Fruit fly (Drosophila melanogaster) whole organism, prepupa: ENCODE data around the gene mbo.
A peak's percentile ranks its signal among the peaks of the same experiment; 100 is the strongest.

Experiments used
- Blimp-1 ChIP-seq: fragments of 200-800 bp; sonication (Bioruptor generic); optimal IDR thresholded peaks from 3 replicates; lab custom pipeline; 2017; ENCODE audit warnings: missing biosample characterization, missing genetic modification characterization, mild to moderate bottlenecking, moderate library complexity, missing genetic modification reagents
- CG10631 ChIP-seq: fragments of 200-800 bp; sonication (Bioruptor generic); optimal IDR thresholded peaks from 2 replicates; lab custom pipeline; 2016; ENCODE audit warnings: missing biosample characterization, missing genetic modification characterization
- CG10669 ChIP-seq: fragments of 200-800 bp; sonication (Bioruptor generic); optimal IDR thresholded peaks from 3 replicates; lab custom pipeline; 2018; ENCODE audit warnings: missing biosample characterization, mild to moderate bottlenecking, missing genetic modification characterization, moderate library complexity
- CG15336 ChIP-seq: fragments of 200-800 bp; sonication (Bioruptor generic); IDR thresholded peaks from 2 replicates; pipeline ENCODE4 v1.3.6; 2022; ENCODE audit warnings: missing biosample characterization, missing genetic modification characterization
- CG1621 ChIP-seq: fragments of 200-800 bp; sonication (Bioruptor generic); optimal IDR thresholded peaks from 3 replicates; lab custom pipeline; 2018; ENCODE audit warnings: missing biosample characterization, mild to moderate bottlenecking, missing genetic modification characterization
- CG32006 ChIP-seq: fragments of 200-800 bp; sonication (Bioruptor generic); optimal IDR thresholded peaks from 3 replicates; lab custom pipeline; 2017; ENCODE audit warnings: missing biosample characterization, mild to moderate bottlenecking, missing genetic modification characterization
- CG34406 ChIP-seq: fragments of 200-800 bp; sonication (Bioruptor generic); optimal IDR thresholded peaks from 3 replicates; lab custom pipeline; 2016; ENCODE audit warnings: missing biosample characterization, missing genetic modification characterization
- CG3919 ChIP-seq: fragments of 200-800 bp; sonication (Bioruptor generic); optimal IDR thresholded peaks from 3 replicates; lab custom pipeline; 2016; ENCODE audit warnings: missing biosample characterization, missing genetic modification characterization
- CG6163 ChIP-seq: fragments of 200-800 bp; sonication (Bioruptor generic); IDR thresholded peaks from 3 replicates; pipeline ENCODE4 v1.3.6; 2022; ENCODE audit warnings: missing biosample characterization, missing genetic modification characterization
- CG6808 ChIP-seq: fragments of 200-800 bp; sonication (Bioruptor generic); optimal IDR thresholded peaks from 3 replicates; lab custom pipeline; 2017; ENCODE audit warnings: missing biosample characterization, missing genetic modification characterization, mild to moderate bottlenecking, moderate library complexity, missing genetic modification reagents
- CG7368 ChIP-seq: fragments of 200-800 bp; sonication (Bioruptor generic); optimal IDR thresholded peaks from 3 replicates; lab custom pipeline; 2016; ENCODE audit warnings: missing biosample characterization, missing genetic modification characterization
- CG8119 ChIP-seq: fragments of 200-800 bp; sonication (Bioruptor generic); IDR thresholded peaks from 3 replicates; pipeline ENCODE4 v1.3.6; 2022; ENCODE audit warnings: missing biosample characterization, missing genetic modification characterization
- CG8319 ChIP-seq: fragments of 200-800 bp; sonication (Bioruptor generic); optimal IDR thresholded peaks from 3 replicates; lab custom pipeline; 2016; ENCODE audit warnings: missing biosample characterization, missing genetic modification characterization
- Eip75B ChIP-seq: fragments of 200-800 bp; sonication (Bioruptor generic); optimal IDR thresholded peaks from 3 replicates; lab custom pipeline; 2016; ENCODE audit warnings: missing biosample characterization, missing genetic modification characterization
- Eip78C ChIP-seq: fragments of 200-800 bp; sonication (Bioruptor generic); peaks from one replicate; lab custom pipeline; 2016; ENCODE audit warnings: missing biosample characterization, missing genetic modification characterization
- Eip93F ChIP-seq: fragments of 200-800 bp; sonication (Bioruptor generic); optimal IDR thresholded peaks from 2 replicates; lab custom pipeline; 2016; ENCODE audit warnings: missing biosample characterization, mild to moderate bottlenecking, missing genetic modification characterization
- Ets21C ChIP-seq: fragments of 200-800 bp; sonication (Bioruptor generic); optimal IDR thresholded peaks from 3 replicates; lab custom pipeline; 2016; ENCODE audit warnings: missing biosample characterization, missing genetic modification characterization
- Ets96B ChIP-seq: fragments of 200-800 bp; optimal IDR thresholded peaks from 2 replicates; lab custom pipeline; 2019; ENCODE audit warnings: missing biosample characterization, mild to moderate bottlenecking, missing genetic modification characterization, moderate library complexity
- Gug ChIP-seq: fragments of 200-800 bp; sonication (Bioruptor generic); IDR thresholded peaks from 2 replicates; pipeline ENCODE4 v1.3.6; 2022; ENCODE audit warnings: missing biosample characterization, missing genetic modification characterization
- Hr39 ChIP-seq: fragments of 200-800 bp; sonication (Bioruptor generic); optimal IDR thresholded peaks from 2 replicates; lab custom pipeline; 2016; ENCODE audit warnings: missing biosample characterization, missing genetic modification characterization
- Hr4 ChIP-seq: fragments of 200-800 bp; sonication (Bioruptor generic); optimal IDR thresholded peaks from 3 replicates; lab custom pipeline; 2016; ENCODE audit warnings: missing biosample characterization, missing genetic modification characterization
- Met ChIP-seq: fragments of 200-800 bp; sonication (Bioruptor generic); optimal IDR thresholded peaks from 3 replicates; lab custom pipeline; 2016; ENCODE audit warnings: missing biosample characterization, missing genetic modification characterization
- Sox102F ChIP-seq: fragments of 200-800 bp; sonication (Bioruptor generic); optimal IDR thresholded peaks from 2 replicates; lab custom pipeline; 2016; ENCODE audit warnings: missing biosample characterization, mild to moderate bottlenecking, missing genetic modification characterization
- Sox15 ChIP-seq: fragments of 200-800 bp; sonication (Bioruptor generic); optimal IDR thresholded peaks from 3 replicates; lab custom pipeline; 2016; ENCODE audit warnings: missing biosample characterization, missing genetic modification characterization
- achi ChIP-seq: fragments of 200-800 bp; sonication (Bioruptor generic); optimal IDR thresholded peaks from 3 replicates; lab custom pipeline; 2016; ENCODE audit warnings: missing biosample characterization, missing genetic modification characterization
- dsx ChIP-seq: fragments of 200-800 bp; optimal IDR thresholded peaks from 3 replicates; lab custom pipeline; 2019; ENCODE audit warnings: missing biosample characterization, mild to moderate bottlenecking, missing genetic modification characterization, moderate library complexity; ENCODE audit not compliant: poor library complexity, severe bottlenecking
- eg ChIP-seq: fragments of 200-800 bp; sonication (Bioruptor generic); IDR thresholded peaks from 3 replicates; pipeline ENCODE4 v1.3.6; 2022; ENCODE audit warnings: missing biosample characterization, missing genetic modification characterization
- net ChIP-seq: fragments of 200-800 bp; sonication (Bioruptor generic); optimal IDR thresholded peaks from 3 replicates; lab custom pipeline; 2016; ENCODE audit warnings: missing biosample characterization, missing genetic modification characterization
- pdm3 ChIP-seq: fragments of 200-800 bp; sonication (Bioruptor generic); optimal IDR thresholded peaks from 3 replicates; lab custom pipeline; 2016; ENCODE audit warnings: missing biosample characterization, missing genetic modification characterization
- salr ChIP-seq, 2 experiments: fragments of 200-800 bp; sonication (Bioruptor generic); optimal IDR thresholded peaks; 3 replicates each; lab custom pipeline; 2016 to 2018; ENCODE audit warnings: missing biosample characterization in 2 of 2, missing genetic modification characterization in 2 of 2, mild to moderate bottlenecking in 1 of 2
- svp ChIP-seq: fragments of 200-800 bp; sonication (Bioruptor generic); peaks from one replicate; lab custom pipeline; 2016; ENCODE audit warnings: missing biosample characterization, missing genetic modification characterization

Gene mbo

dm6 chr3R:12697571-12698039 is 18.8 kb upstream of the mbo start (continued):
- TF ChIP-seq Eip75B (no peak), CG32006 (no peak), dsx (GFP tag; lab: Kevin White, UChicago) (no peak), Ets21C (GFP tag; lab: Kevin White, UChicago) (no peak)

- TF ChIP-seq CG6163 (GFP tag; lab: Robert Waterston, UW) (no peak), CG10631 (GFP tag; lab: Kevin White, UChicago) (no peak), svp (peak; percentile 53), Eip93F (GFP tag; lab: Kevin White, UChicago) (no peak)
- TF ChIP-seq, all 60 proteins: peak for 1
These were observed 18.2 kb upstream of the mbo start, which contains the start of gene Past1 for dm6 chr3R:12697022-12697421. Past1 (plus strand) TSS chr3R:12697322.

dm6 chr3R:12694742-12695141 is 15.9 kb upstream of the mbo start, which contains the start of the genes CG14391 and NijC:
CG14391 (minus strand) TSS chr3R:12694842.
NijC (plus strand) TSS chr3R:12695129.
- TF ChIP-seq CG6808 (GFP tag; lab: Kevin White, UChicago) (no peak), Sox102F (GFP tag; lab: Kevin White, UChicago) (no peak), achi (GFP tag; lab: Kevin White, UChicago) (no peak), CG8319 (GFP tag; lab: Kevin White, UChicago) (no peak), CG7368 (no peak), CG3919 (no peak), Eip78C (GFP tag; lab: Kevin White, UChicago) (no peak), Hr4 (GFP tag; lab: Kevin White, UChicago) (no peak), pdm3 (GFP tag; lab: Kevin White, UChicago) (no peak), Gug (GFP tag; lab: Robert Waterston, UW) (no peak), CG8119 (no peak), eg (GFP tag; lab: Robert Waterston, UW) (no peak)

- TF ChIP-seq Hr39 (GFP tag; lab: Kevin White, UChicago) = no peak
- TF ChIP-seq CG32006 = no peak
- TF ChIP-seq salr (GFP tag; optimal IDR thresholded peaks at IDR 0.05; lab: Kevin White, UChicago) = no peak
- no peak for TF ChIP-seq CG7368
- no peak for TF ChIP-seq net (GFP tag; lab: Kevin White, UChicago)
- TF ChIP-seq CG1621 (tag; lab: Kevin White, UChicago) = no peak
- TF ChIP-seq CG10631 (GFP tag; lab: Kevin White, UChicago) = no peak
- TF ChIP-seq Ets96B (tag; lab: Kevin White, UChicago) = no peak
- no peak for TF ChIP-seq dsx (GFP tag; lab: Kevin White, UChicago)
- TF ChIP-seq CG34406 = no peak
- no peak for TF ChIP-seq Met (GFP tag; lab: Kevin White, UChicago)
- TF ChIP-seq Sox15 (GFP tag; lab: Kevin White, UChicago) = no peak
- TF ChIP-seq CG15336 (GFP tag; lab: Robert Waterston, UW) = no peak
- TF ChIP-seq CG8119 = no peak
- TF ChIP-seq CG3919 = no peak
- no peak for TF ChIP-seq Eip93F (GFP tag; lab: Kevin White, UChicago)
- TF ChIP-seq Blimp-1 (GFP tag; lab: Kevin White, UChicago) = no peak
These were observed 13.6 kb upstream of the mbo start, which contains the start of gene CG31347 for dm6 chr3R:12692497-12692896. CG31347 (minus strand) TSS chr3R:12692597.

dm6 chr3R:12691422-12692101 is 12.7 kb upstream of the mbo start, which contains the start of gene Arp1:
Arp1 (plus strand) TSS chr3R:12691743.
- no peak for TF ChIP-seq CG10669 (GFP tag; lab: Kevin White, UChicago)
- TF ChIP-seq Eip78C (GFP tag; lab: Kevin White, UChicago) = peak; percentile 38
